Fruit fly (Drosophila melanogaster): ENCODE data around the gene Oat.

Gene Oat

DNA sequence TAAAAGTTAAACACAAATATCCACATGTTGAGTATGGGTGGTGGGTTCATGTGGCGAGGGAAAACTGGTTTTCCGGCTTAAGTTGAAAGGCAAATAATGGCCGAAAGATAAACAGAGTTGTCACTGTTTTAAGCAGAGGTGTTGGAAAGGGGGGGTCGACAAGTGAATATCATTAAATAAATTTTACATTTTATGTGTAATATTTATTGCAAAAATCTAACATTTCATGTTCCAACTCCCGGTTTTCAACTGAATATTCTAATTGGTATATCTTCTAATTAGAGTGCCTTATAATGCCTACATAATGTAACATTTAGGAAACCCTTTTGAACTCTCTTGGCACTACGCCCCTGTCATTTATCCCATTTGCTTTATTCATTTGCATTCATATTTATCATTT is 6.3 kb upstream of the Oat start (continued):
- TF ChIP-seq jumu (GFP tag; optimal IDR thresholded peaks at IDR 0.05) (no peak), MBD-R2 (GFP tag; IDR thresholded peaks at IDR 0.05) (no peak), sr (GFP tag; IDR thresholded peaks at IDR 0.05) (no peak), fd102C (GFP tag; optimal IDR thresholded peaks at IDR 0.05) (no peak), CG17328 (GFP tag; IDR thresholded peaks at IDR 0.05) (peak; percentile 56; the same call in 1 of the 2 replicates), repo (GFP tag; optimal IDR thresholded peaks at IDR 0.05) (no peak), CG34422 (GFP tag; IDR thresholded peaks at IDR 0.05) (peak; percentile 45; the same call in 1 of the 3 replicates), CG3838 (GFP tag; optimal IDR thresholded peaks at IDR 0.05) (no peak), rib (GFP tag; IDR thresholded peaks at IDR 0.05) (no peak), stwl (tag; optimal IDR thresholded peaks at IDR 0.05) (no peak), Bdp1 (GFP tag; optimal IDR thresholded peaks at IDR 0.05) (no peak), CG1602 (GFP tag; optimal IDR thresholded peaks at IDR 0.05) (peak; percentile 42), bowl (GFP tag; IDR thresholded peaks at IDR 0.05) (no peak), HmgZ (tag; optimal IDR thresholded peaks at IDR 0.05) (no peak), oc (tag; optimal IDR thresholded peaks at IDR 0.05) (peak; percentile 66), kni (GFP tag; optimal IDR thresholded peaks at IDR 0.05) (peak; percentile 68), usp (GFP tag; optimal IDR thresholded peaks at IDR 0.05) (no peak), nerfin-1 (tag; optimal IDR thresholded peaks at IDR 0.05) (peak; percentile 54), Hr39 (optimal IDR thresholded peaks at IDR 0.05) (no peak), CG31224 (GFP tag; IDR thresholded peaks at IDR 0.05) (no peak), CG4854 (GFP tag; optimal IDR thresholded peaks at IDR 0.05) (no peak), wek (GFP tag; optimal IDR thresholded peaks at IDR 0.05) (peak; percentile 44), hkb (optimal IDR thresholded peaks at IDR 0.05) (no peak), hkb (GFP tag; IDR thresholded peaks at IDR 0.05) (peak; percentile 53; the same call in 1 of the 2 replicates), vfl (GFP tag; optimal IDR thresholded peaks at IDR 0.05) (no peak), CG4360 (GFP tag; IDR thresholded peaks at IDR 0.05) (peak; percentile 30; the same call in 1 of the 2 replicates), unc-4 (GFP tag; IDR thresholded peaks at IDR 0.05; ENCODE audit: partially characterized antibody) (no peak), yki (optimal IDR thresholded peaks at IDR 0.05) (no peak), nmo (GFP tag; optimal IDR thresholded peaks at IDR 0.05) (peak; percentile 59), pum (GFP tag; optimal IDR thresholded peaks at IDR 0.05) (peak; percentile 26), grau (tag; optimal IDR thresholded peaks at IDR 0.05) (peak; percentile 55), CG34224 (GFP tag; IDR thresholded peaks at IDR 0.05; ENCODE audit: partially characterized antibody) (no peak), CG6791 (GFP tag; IDR thresholded peaks at IDR 0.05; ENCODE audit: partially characterized antibody) (no peak), row (GFP tag; IDR thresholded peaks at IDR 0.05) (peak; percentile 73), Sox102F (GFP tag; optimal IDR thresholded peaks at IDR 0.05) (peak; percentile 66), CG8944 (GFP tag; optimal IDR thresholded peaks at IDR 0.05) (no peak), peb (GFP tag; IDR thresholded peaks at IDR 0.05) (peak; percentile 27; the same call in 1 of the 2 replicates), crp (GFP tag; optimal IDR thresholded peaks at IDR 0.05) (no peak), CG10431 (GFP tag; optimal IDR thresholded peaks at IDR 0.05) (peak; percentile 7), B-H2 (GFP tag; optimal IDR thresholded peaks at IDR 0.05) (no peak), Camta (GFP tag; optimal IDR thresholded peaks at IDR 0.05) (no peak), CG8281 (tag; optimal IDR thresholded peaks at IDR 0.05) (no peak), Bgb (GFP tag; IDR thresholded peaks at IDR 0.05; ENCODE audit: partially characterized antibody) (no peak), Atf-2 (GFP tag; optimal IDR thresholded peaks at IDR 0.05) (no peak), CG7786 (GFP tag; optimal IDR thresholded peaks at IDR 0.05) (no peak), CG10565 (GFP tag; optimal IDR thresholded peaks at IDR 0.05) (no peak), lmd (GFP tag; IDR thresholded peaks at IDR 0.05) (peak; percentile 55; the same call in 1 of the 2 replicates), ewg (GFP tag; optimal IDR thresholded peaks at IDR 0.05) (peak; percentile 35), NK7.1 (GFP tag; optimal IDR thresholded peaks at IDR 0.05) (no peak), eve (GFP tag; optimal IDR thresholded peaks at IDR 0.05) (peak in 1 of 2 experiments; percentile 87), CG15479 (GFP tag; optimal IDR thresholded peaks at IDR 0.05) (no peak), Ssrp (tag; optimal IDR thresholded peaks at IDR 0.05) (peak; percentile 50)

All from whole organism, embryonic.